Fruit fly (Drosophila melanogaster) Kc167 (cell line): ENCODE results near the gene Polr1B.

Experiments
- Myc ChIP-seq: fragments of >200 bp; optimal IDR thresholded peaks from 2 replicates; lab custom pipeline; 2017; ENCODE audit warnings: missing external identifiers
- Sin3A ChIP-seq: fragments of >200 bp; optimal IDR thresholded peaks from 2 replicates; lab custom pipeline; 2018; ENCODE audit warnings: missing external identifiers
- h ChIP-seq: fragments of >200 bp; optimal IDR thresholded peaks from 3 replicates; lab custom pipeline; 2018; ENCODE audit warnings: missing external identifiers
- insv ChIP-seq: fragments of >200 bp; optimal IDR thresholded peaks from 3 replicates; lab custom pipeline; 2018; ENCODE audit warnings: missing external identifiers
- psq ChIP-seq: fragments of >200 bp; optimal IDR thresholded peaks from 2 replicates; lab custom pipeline; 2017; ENCODE audit warnings: missing external identifiers
- ttk ChIP-seq: sonication (Bioruptor generic); optimal IDR thresholded peaks from 2 replicates; lab custom pipeline; 2017; ENCODE audit warnings: missing external identifiers

- TF ChIP-seq h: no peak
- TF ChIP-seq psq: no peak
- no peak for TF ChIP-seq insv
- no peak for TF ChIP-seq Myc (lab: Kevin White, UChicago)
- no peak for TF ChIP-seq ttk (lab: Kevin White, UChicago)
- TF ChIP-seq Sin3A (lab: Kevin White, UChicago): no peak
Observed at dm6 chr2L:441455-441730, 37.3 kb downstream of the Polr1B start.
